ENCODE assay signal across 4 worm cellular contexts in genomic region chrII:13919100-13919499, ce11.
TF ChIP-seq lines count a peak whose summit lies in the region.

No protein-coding gene starts in this region.

TF ChIP-seq in whole organism, L4 larva, 104 proteins besides CTCF, POLR2A, EP300 and RAD21:
- TF ChIP-seq spr-1 (tag; optimal IDR thresholded peaks at IDR 0.05; lab: Kevin White, UChicago), result no peak
- peak; percentile 67 for TF ChIP-seq set-16 (GFP tag; IDR thresholded peaks at IDR 0.05; lab: Robert Waterston, UW)

TF ChIP-seq in whole organism, early embryonic, 17 proteins besides CTCF, POLR2A, EP300 and RAD21:
- TF ChIP-seq sea-1 (GFP tag; conservative IDR thresholded peaks at IDR 0.05; lab: Robert Waterston, UW), result 0 out of 2 replicates have a peak, but pooled peaks have one; percentile 22
- TF ChIP-seq ceh-13 (GFP tag; optimal IDR thresholded peaks at IDR 0.05; lab: Kevin White, UChicago), result no peak

TF ChIP-seq in whole organism, midembryonic, 9 proteins besides CTCF, POLR2A, EP300 and RAD21:
- TF ChIP-seq ref-1 (GFP tag; conservative IDR thresholded peaks at IDR 0.05; lab: Robert Waterston, UW) (no peak), ztf-23 (GFP tag; IDR thresholded peaks at IDR 0.05; lab: Robert Waterston, UW) (0 out of 2 replicates have a peak, but pooled peaks have one; percentile 6)

TF ChIP-seq in whole organism, young adult, 124 proteins besides CTCF, POLR2A, EP300 and RAD21:
- TF ChIP-seq fkh-3 (tag; optimal IDR thresholded peaks at IDR 0.05; lab: Kevin White, UChicago), result peak; percentile 31
- no peak for TF ChIP-seq snpc-3.4 (tag; optimal IDR thresholded peaks at IDR 0.05; lab: Kevin White, UChicago)
- TF ChIP-seq zfh-2 (GFP tag; conservative IDR thresholded peaks at IDR 0.05; lab: Robert Waterston, UW), result peak; percentile 79
TF ChIP-seq in whole organism, young adult: peak in this region for 2.
